Worm (Caenorhabditis elegans) whole organism, L4/young adult: ENCODE measurements around the gene ifg-1.

Experiments
- W03F9.2 ChIP-seq: fragments of 150-350 bp; optimal IDR thresholded peaks from 2 replicates; lab custom pipeline; 2014; ENCODE audit warnings: missing biosample characterization, missing genetic modification characterization
- him-1 ChIP-seq: sonication (generic microtip); optimal IDR thresholded peaks from 2 replicates; lab custom pipeline; 2016; ENCODE audit warnings: missing genotype, missing genetic modification reagents, missing genetic modification characterization, missing compliant biosample characterization

DNA sequence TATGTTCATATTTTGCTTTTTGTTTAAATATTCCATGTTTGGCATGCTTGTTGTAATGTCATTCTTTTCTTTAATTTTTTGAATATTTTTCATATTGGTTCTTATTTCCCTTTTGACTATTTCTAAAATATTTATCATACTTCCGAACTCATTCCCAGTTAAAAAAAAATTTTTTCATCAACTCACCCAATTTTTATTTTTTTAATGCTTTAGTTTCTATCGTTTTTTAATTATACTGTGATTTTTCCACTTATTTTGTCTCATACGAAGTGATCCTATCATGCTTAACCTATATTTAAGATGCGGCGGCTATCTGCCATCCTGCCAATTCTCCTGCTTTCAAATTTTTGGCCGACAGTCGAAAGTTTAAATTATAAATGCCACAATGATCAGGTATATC lies 18.5 kb upstream of the ifg-1 start, which contains the start of gene qua-1:
- TF ChIP-seq W03F9.2 (tag; lab: Kevin White, UChicago) = no peak
- TF ChIP-seq him-1 (tag; lab: Kevin White, UChicago) = no peak
